Fruit fly (Drosophila melanogaster): ENCODE data around the gene HLH3B.

Gene HLH3B

dm6 chrX:2713776-2714175 is 32.3 kb upstream of the HLH3B start, which contains the start of the genes CG2685 and CG2694 (continued):
- TF ChIP-seq hb (GFP tag; IDR thresholded peaks at IDR 0.05; ENCODE audit: partially characterized antibody) (peak; percentile 60; the same call in 1 of the 3 replicates), CG32532 (GFP tag; IDR thresholded peaks at IDR 0.05) (0 out of 2 replicates have a peak, but pooled peaks have one; percentile 13), PHDP (tag; optimal IDR thresholded peaks at IDR 0.05) (no peak), tin (GFP tag; optimal IDR thresholded peaks at IDR 0.05) (no peak), CG32772 (GFP tag; IDR thresholded peaks at IDR 0.05) (no peak), CG7987 (GFP tag; optimal IDR thresholded peaks at IDR 0.05) (no peak), CG9609 (GFP tag; optimal IDR thresholded peaks at IDR 0.05) (no peak), Sry-δ (GFP tag; optimal IDR thresholded peaks at IDR 0.05) (peak; percentile 79), tll (GFP tag; optimal IDR thresholded peaks at IDR 0.05) (no peak), Nf-YA (GFP tag; IDR thresholded peaks at IDR 0.05) (no peak), cad (GFP tag; optimal IDR thresholded peaks at IDR 0.05) (no peak), CoRest (tag; optimal IDR thresholded peaks at IDR 0.05) (peak; percentile 18), CG31224 (GFP tag; IDR thresholded peaks at IDR 0.05) (no peak), Rfx (GFP tag; IDR thresholded peaks at IDR 0.05) (peak; percentile 33; the same call in 1 of the 2 replicates), Vsx1 (GFP tag; optimal IDR thresholded peaks at IDR 0.05) (no peak), zen2 (GFP tag; IDR thresholded peaks at IDR 0.05; ENCODE audit: partially characterized antibody) (peak; percentile 45; the same call in 1 of the 3 replicates), pan (optimal IDR thresholded peaks at IDR 0.05) (no peak), pan (GFP tag; optimal IDR thresholded peaks at IDR 0.05 in 1 of 2, IDR thresholded peaks at IDR 0.05 in 1 of 2) (no peak), gem (tag; optimal IDR thresholded peaks at IDR 0.05) (no peak), fu2 (GFP tag; optimal IDR thresholded peaks at IDR 0.05) (no peak), dan (GFP tag; IDR thresholded peaks at IDR 0.05) (no peak), CG2116 (GFP tag; optimal IDR thresholded peaks at IDR 0.05) (peak; percentile 48), CG8478 (optimal IDR thresholded peaks at IDR 0.05) (no peak), HLH3B (GFP tag; IDR thresholded peaks at IDR 0.05) (no peak), dati (GFP tag; IDR thresholded peaks at IDR 0.05) (no peak), CG12659 (GFP tag; optimal IDR thresholded peaks at IDR 0.05) (peak; percentile 55), gce (GFP tag; IDR thresholded peaks at IDR 0.05) (no peak), peb (GFP tag; IDR thresholded peaks at IDR 0.05) (no peak), CG5180 (GFP tag; optimal IDR thresholded peaks at IDR 0.05) (no peak), HmgD (GFP tag; optimal IDR thresholded peaks at IDR 0.05) (no peak), Awh (GFP tag; IDR thresholded peaks at IDR 0.05) (no peak), CG11695 (GFP tag; IDR thresholded peaks at IDR 0.05) (no peak), CG4730 (GFP tag; IDR thresholded peaks at IDR 0.05) (no peak), wor (GFP tag; IDR thresholded peaks at IDR 0.05) (no peak), Side (GFP tag; optimal IDR thresholded peaks at IDR 0.05) (no peak), nau (GFP tag; optimal IDR thresholded peaks at IDR 0.05) (no peak), gsb-n (tag; optimal IDR thresholded peaks at IDR 0.05) (no peak), CG13287 (GFP tag; IDR thresholded peaks at IDR 0.05; ENCODE audit: partially characterized antibody) (peak; percentile 82), pho (GFP tag; optimal IDR thresholded peaks at IDR 0.05) (no peak), MESR4 (GFP tag; optimal IDR thresholded peaks at IDR 0.05) (peak; percentile 41), CG13775 (GFP tag; optimal IDR thresholded peaks at IDR 0.05) (no peak), Bgb (GFP tag; IDR thresholded peaks at IDR 0.05; ENCODE audit: partially characterized antibody) (peak; percentile 83), hbn (GFP tag; IDR thresholded peaks at IDR 0.05; ENCODE audit: partially characterized antibody) (peak; percentile 72), CG13296 (GFP tag; optimal IDR thresholded peaks at IDR 0.05) (no peak), CG11504 (tag; optimal IDR thresholded peaks at IDR 0.05) (no peak), CG10462 (GFP tag; optimal IDR thresholded peaks at IDR 0.05) (no peak), Sry-β (GFP tag; optimal IDR thresholded peaks at IDR 0.05) (peak; percentile 87), eve (GFP tag; optimal IDR thresholded peaks at IDR 0.05) (no peak), ara (GFP tag; IDR thresholded peaks at IDR 0.05) (no peak), CG10366 (GFP tag; IDR thresholded peaks at IDR 0.05) (no peak), mirr (GFP tag; optimal IDR thresholded peaks at IDR 0.05) (no peak), CG7372 (GFP tag; IDR thresholded peaks at IDR 0.05) (no peak)
